Fruit fly (Drosophila melanogaster) whole organism, embryonic: ENCODE data around the gene uif.

Source experiments
- Atf6 ChIP-seq: fragments of 200-800 bp; sonication (Bioruptor generic); IDR thresholded peaks from 2 replicates; pipeline ENCODE4 v1.3.6; 2022; ENCODE audit warnings: missing biosample characterization, missing genetic modification characterization
- B-H2 ChIP-seq: fragments of 200-800 bp; sonication (Bioruptor generic); optimal IDR thresholded peaks from 2 replicates; lab custom pipeline; 2018; ENCODE audit warnings: missing biosample characterization, mild to moderate bottlenecking, missing genetic modification characterization
- Bgb ChIP-seq: fragments of 200-800 bp; sonication (Bioruptor generic); IDR thresholded peaks from 2 replicates; pipeline ENCODE4 v1.3.6; 2022; ENCODE audit warnings: missing biosample characterization, missing genetic modification characterization; ENCODE audit not compliant: partially characterized antibody
- Bteb2 ChIP-seq: fragments of 200-800 bp; sonication (Bioruptor generic); optimal IDR thresholded peaks from 2 replicates; lab custom pipeline; 2016; ENCODE audit warnings: missing biosample characterization, missing genetic modification characterization
- CG1233 ChIP-seq: fragments of 200-800 bp; sonication (Bioruptor generic); optimal IDR thresholded peaks from 4 replicates; lab custom pipeline; 2018; ENCODE audit warnings: missing biosample characterization, mild to moderate bottlenecking, missing genetic modification characterization
- CG12744 ChIP-seq: fragments of 200-800 bp; sonication (Bioruptor generic); optimal IDR thresholded peaks from 2 replicates; lab custom pipeline; 2016; ENCODE audit warnings: missing biosample characterization, missing genetic modification characterization
- CG17359 ChIP-seq: fragments of 200-800 bp; sonication (Bioruptor generic); optimal IDR thresholded peaks from 3 replicates; lab custom pipeline; 2018; ENCODE audit warnings: missing biosample characterization, mild to moderate bottlenecking, missing genetic modification characterization, moderate library complexity
- CG17385 ChIP-seq: fragments of 200-800 bp; sonication (Bioruptor generic); optimal IDR thresholded peaks from 3 replicates; lab custom pipeline; 2018; ENCODE audit warnings: missing biosample characterization, mild to moderate bottlenecking, missing genetic modification characterization
- CG18262 ChIP-seq: fragments of 200-800 bp; optimal IDR thresholded peaks from 3 replicates; lab custom pipeline; 2019; ENCODE audit warnings: missing biosample characterization, mild to moderate bottlenecking, missing genetic modification characterization, moderate library complexity
- CG3065 ChIP-seq: fragments of 200-800 bp; sonication (Bioruptor generic); optimal IDR thresholded peaks from 2 replicates; lab custom pipeline; 2016; ENCODE audit warnings: missing biosample characterization, missing genetic modification characterization
- CG31224 ChIP-seq: fragments of 200-800 bp; sonication (Bioruptor generic); IDR thresholded peaks from 2 replicates; pipeline ENCODE4 v1.3.6; 2022; ENCODE audit warnings: missing biosample characterization, missing genetic modification characterization
- CG32767 ChIP-seq: fragments of 200-800 bp; sonication (Bioruptor generic); IDR thresholded peaks from 2 replicates; pipeline ENCODE4 v1.3.6; 2022; ENCODE audit warnings: missing biosample characterization, missing genetic modification characterization
- CG32772 ChIP-seq: fragments of 200-800 bp; sonication (Bioruptor generic); IDR thresholded peaks from 2 replicates; pipeline ENCODE4 v1.3.6; 2022; ENCODE audit warnings: missing biosample characterization, missing genetic modification characterization
- CG6854 ChIP-seq: fragments of 200-800 bp; sonication (Bioruptor generic); optimal IDR thresholded peaks from 3 replicates; lab custom pipeline; 2017; ENCODE audit warnings: missing biosample characterization, mild to moderate bottlenecking, missing genetic modification characterization
- CG7786 ChIP-seq: fragments of 200-800 bp; sonication (Bioruptor generic); optimal IDR thresholded peaks from 2 replicates; lab custom pipeline; 2016; ENCODE audit warnings: missing biosample characterization, missing genetic modification characterization
- CG8281 ChIP-seq: fragments of 200-800 bp; sonication (Bioruptor generic); optimal IDR thresholded peaks from 2 replicates; lab custom pipeline; 2018; ENCODE audit warnings: missing biosample characterization, mild to moderate bottlenecking, missing genetic modification characterization, moderate library complexity
- D19B ChIP-seq: fragments of 200-800 bp; sonication (Bioruptor generic); optimal IDR thresholded peaks from 2 replicates; lab custom pipeline; 2017; ENCODE audit warnings: missing biosample characterization, mild to moderate bottlenecking, missing genetic modification characterization
- Dip3 ChIP-seq: fragments of 200-800 bp; sonication (Bioruptor generic); optimal IDR thresholded peaks from 3 replicates; lab custom pipeline; 2016; ENCODE audit warnings: missing biosample characterization, missing genetic modification characterization
- Dp ChIP-seq: fragments of 200-800 bp; sonication (Bioruptor generic); optimal IDR thresholded peaks from 2 replicates; lab custom pipeline; 2018; ENCODE audit warnings: missing biosample characterization, mild to moderate bottlenecking, missing genetic modification characterization, moderate library complexity
- Fer1 ChIP-seq: fragments of 200-800 bp; sonication (Bioruptor generic); optimal IDR thresholded peaks from 2 replicates; lab custom pipeline; 2017; ENCODE audit warnings: missing biosample characterization, mild to moderate bottlenecking, missing genetic modification characterization
- Hand ChIP-seq: fragments of 200-800 bp; sonication (Bioruptor generic); optimal IDR thresholded peaks from 2 replicates; lab custom pipeline; 2017; ENCODE audit warnings: mild to moderate bottlenecking, missing biosample characterization, missing genetic modification reagents, missing genetic modification characterization
- Hmr ChIP-seq: fragments of 200-800 bp; sonication (Bioruptor generic); optimal IDR thresholded peaks from 3 replicates; lab custom pipeline; 2017; ENCODE audit warnings: mild to moderate bottlenecking, missing biosample characterization, missing genetic modification reagents, missing genetic modification characterization
- Hsf ChIP-seq: fragments of 200-800 bp; sonication (Bioruptor generic); optimal IDR thresholded peaks from 3 replicates; lab custom pipeline; 2016; ENCODE audit warnings: missing biosample characterization, missing genetic modification characterization
- Kr ChIP-seq: fragments of 200-800 bp; sonication (Bioruptor generic); optimal IDR thresholded peaks from 2 replicates; lab custom pipeline; 2017; ENCODE audit warnings: missing biosample characterization, mild to moderate bottlenecking, missing genetic modification characterization
- Lim3 ChIP-seq: fragments of 200-800 bp; sonication (Bioruptor generic); IDR thresholded peaks from 2 replicates; pipeline ENCODE4 v1.3.6; 2022; ENCODE audit warnings: missing biosample characterization, missing genetic modification characterization
- Opbp ChIP-seq: fragments of 200-800 bp; sonication (Bioruptor generic); IDR thresholded peaks from 3 replicates; pipeline ENCODE4 v1.3.6; 2022; ENCODE audit warnings: missing biosample characterization, missing genetic modification characterization; ENCODE audit not compliant: partially characterized antibody
- Rx ChIP-seq: fragments of 200-800 bp; sonication (Bioruptor generic); IDR thresholded peaks from 2 replicates; pipeline ENCODE4 v1.3.6; 2022; ENCODE audit warnings: missing biosample characterization, missing genetic modification characterization
- Side ChIP-seq: fragments of 200-800 bp; sonication (Bioruptor generic); optimal IDR thresholded peaks from 2 replicates; lab custom pipeline; 2016; ENCODE audit warnings: missing biosample characterization, missing genetic modification characterization
- Sry-δ ChIP-seq: fragments of 200-800 bp; sonication (Bioruptor generic); optimal IDR thresholded peaks from 2 replicates; lab custom pipeline; 2016; ENCODE audit warnings: missing biosample characterization, missing genetic modification characterization
- ab ChIP-seq: fragments of 200-800 bp; sonication (Bioruptor generic); optimal IDR thresholded peaks from 2 replicates; lab custom pipeline; 2016; ENCODE audit warnings: missing biosample characterization, missing genetic modification characterization
- al ChIP-seq: fragments of 200-800 bp; sonication (Bioruptor generic); IDR thresholded peaks from 2 replicates; pipeline ENCODE4 v1.3.6; 2022; ENCODE audit warnings: missing biosample characterization, missing genetic modification characterization
- bab2 ChIP-seq: fragments of 200-800 bp; sonication (Bioruptor generic); optimal IDR thresholded peaks from 2 replicates; lab custom pipeline; 2016; ENCODE audit warnings: missing biosample characterization, missing genetic modification characterization
- btn ChIP-seq: fragments of 200-800 bp; sonication (Bioruptor generic); optimal IDR thresholded peaks from 2 replicates; lab custom pipeline; 2016; ENCODE audit warnings: missing biosample characterization, missing genetic modification characterization
- cg ChIP-seq: fragments of 200-800 bp; sonication (Bioruptor generic); optimal IDR thresholded peaks from 3 replicates; lab custom pipeline; 2019; ENCODE audit warnings: missing biosample characterization, mild to moderate bottlenecking, missing genetic modification characterization, moderate library complexity
- croc ChIP-seq: fragments of 200-800 bp; sonication (Bioruptor generic); conservative IDR thresholded peaks from 3 replicates; pipeline ENCODE4 v1.3.6; 2022; ENCODE audit warnings: missing biosample characterization, missing genetic modification characterization
- ftz-f1 ChIP-seq: fragments of 200-800 bp; sonication (Bioruptor generic); optimal IDR thresholded peaks from 2 replicates; lab custom pipeline; 2016; ENCODE audit warnings: missing biosample characterization, missing genetic modification characterization
- grau ChIP-seq: fragments of 200-800 bp; optimal IDR thresholded peaks from 3 replicates; lab custom pipeline; 2019; ENCODE audit warnings: missing biosample characterization, mild to moderate bottlenecking, missing genetic modification characterization, moderate library complexity
- jumu ChIP-seq: fragments of 200-800 bp; sonication (Bioruptor generic); optimal IDR thresholded peaks from 3 replicates; lab custom pipeline; 2016; ENCODE audit warnings: missing biosample characterization, missing genetic modification characterization
- kay ChIP-seq: fragments of 200-800 bp; sonication (Bioruptor generic); optimal IDR thresholded peaks from 2 replicates; lab custom pipeline; 2016; ENCODE audit warnings: missing biosample characterization, missing genetic modification characterization
- klu ChIP-seq: fragments of 200-800 bp; sonication (Bioruptor generic); IDR thresholded peaks from 2 replicates; pipeline ENCODE4 v1.3.6; 2022; ENCODE audit warnings: missing biosample characterization, missing genetic modification characterization
- knrl ChIP-seq: fragments of 200-800 bp; sonication (Bioruptor generic); IDR thresholded peaks from 3 replicates; pipeline ENCODE4 v1.3.6; 2022; ENCODE audit warnings: missing biosample characterization, missing genetic modification characterization; ENCODE audit not compliant: partially characterized antibody
- mirr ChIP-seq: fragments of 200-800 bp; sonication (Bioruptor generic); optimal IDR thresholded peaks from 3 replicates; lab custom pipeline; 2018; ENCODE audit warnings: missing biosample characterization, mild to moderate bottlenecking, missing genetic modification characterization
- org-1 ChIP-seq: fragments of 200-800 bp; sonication (Bioruptor generic); optimal IDR thresholded peaks from 2 replicates; lab custom pipeline; 2017; ENCODE audit warnings: missing biosample characterization, missing genetic modification characterization
- otp ChIP-seq: fragments of 200-800 bp; sonication (Bioruptor generic); IDR thresholded peaks from 3 replicates; pipeline ENCODE4, ENCODE4 v1.3.6; 2022; ENCODE audit warnings: missing biosample characterization, missing genetic modification characterization
- sc ChIP-seq, 3 experiments: fragments of >200 bp in 2 of 3; fragments of 200-800 bp in 1 of 3; sonication (Bioruptor generic) in 1 of 3; optimal IDR thresholded peaks; 2 replicates in 2 of 3; 3 replicates in 1 of 3; lab custom pipeline; 2017; ENCODE audit warnings: mild to moderate bottlenecking in 1 of 3, missing biosample characterization in 1 of 3, missing genetic modification characterization in 1 of 3, missing genetic modification reagents in 1 of 3
- sima ChIP-seq: fragments of 200-800 bp; sonication (Bioruptor generic); optimal IDR thresholded peaks from 2 replicates; lab custom pipeline; 2016; ENCODE audit warnings: missing biosample characterization, missing genetic modification characterization
- slbo ChIP-seq: fragments of 200-800 bp; sonication (Bioruptor generic); IDR thresholded peaks from 2 replicates; pipeline ENCODE4 v1.3.6; 2022; ENCODE audit warnings: missing biosample characterization, missing genetic modification characterization
- ssp ChIP-seq: fragments of 200-800 bp; sonication (Bioruptor generic); IDR thresholded peaks from 2 replicates; pipeline ENCODE4 v1.3.6; 2022; ENCODE audit warnings: missing biosample characterization, missing genetic modification characterization
- ttk ChIP-seq: fragments of 200-800 bp; sonication (Bioruptor generic); IDR thresholded peaks from 2 replicates; pipeline ENCODE4 v2.1.2; 2022; ENCODE audit warnings: missing biosample characterization, missing genetic modification characterization
- usp ChIP-seq: fragments of >200 bp; optimal IDR thresholded peaks from 2 replicates; lab custom pipeline; 2017; ENCODE audit warnings: missing biosample characterization, missing genetic modification characterization

The uif gene

DNA sequence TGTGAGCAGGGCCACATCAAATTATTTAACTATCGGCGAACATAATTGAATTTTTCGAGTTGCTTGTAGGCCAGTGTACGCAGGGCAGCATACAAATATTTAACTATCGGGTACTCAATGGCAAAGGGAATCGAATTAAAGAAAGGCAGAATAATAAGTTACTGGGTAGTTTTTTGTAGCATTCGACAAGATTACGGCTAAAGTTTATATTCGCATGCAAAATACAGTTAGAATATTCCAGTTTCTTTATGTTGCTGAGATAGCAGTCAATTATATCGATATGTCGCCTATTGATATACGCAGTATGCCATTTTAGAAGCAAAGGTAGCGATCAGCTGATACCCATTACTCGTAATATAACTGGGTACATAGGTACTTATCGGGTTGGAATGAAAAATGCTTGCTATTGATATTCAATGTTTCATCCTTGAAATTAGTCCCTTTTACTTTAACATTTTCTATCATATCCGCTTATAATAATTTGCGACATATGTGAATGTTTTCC is 42.1 kb downstream of the uif start (continued):
- TF ChIP-seq btn (GFP tag; lab: Kevin White, UChicago), result no peak
- peak; percentile 36 for TF ChIP-seq jumu (GFP tag; lab: Kevin White, UChicago)
- no peak for TF ChIP-seq Hand (GFP tag; lab: Kevin White, UChicago)
- no peak for TF ChIP-seq Dp (GFP tag; lab: Kevin White, UChicago)
- no peak for TF ChIP-seq sc (optimal IDR thresholded peaks at IDR 0.05; lab: Kevin White, UChicago)
- no peak for TF ChIP-seq sc (GFP tag; optimal IDR thresholded peaks at IDR 0.05; lab: Kevin White, UChicago)
- TF ChIP-seq CG32772 (GFP tag; lab: Robert Waterston, UW), result peak; percentile 16; the same call in 1 of the 2 replicates
- no peak for TF ChIP-seq usp (GFP tag; lab: Kevin White, UChicago)
- 0 out of 2 replicates have a peak, but pooled peaks have one; percentile 50 for TF ChIP-seq Atf6 (GFP tag; lab: Robert Waterston, UW)
- TF ChIP-seq CG18262 (tag; lab: Kevin White, UChicago), result peak; percentile 30
- peak; percentile 75 for TF ChIP-seq Bgb (GFP tag; lab: Robert Waterston, UW)
- TF ChIP-seq Lim3, result no peak
- TF ChIP-seq B-H2, result no peak
- no peak for TF ChIP-seq CG17385
- TF ChIP-seq D19B (GFP tag; lab: Kevin White, UChicago), result peak; percentile 99
- peak; percentile 76 for TF ChIP-seq Opbp
- no peak for TF ChIP-seq CG8281 (tag; lab: Kevin White, UChicago)
- no peak for TF ChIP-seq otp (GFP tag; lab: Robert Waterston, UW)
- TF ChIP-seq knrl (GFP tag; lab: Robert Waterston, UW), result no peak; the same call in 1 of the 3 replicates
- TF ChIP-seq kay, result peak; percentile 12
- TF ChIP-seq grau, result peak; percentile 44
- TF ChIP-seq Hsf (GFP tag; lab: Kevin White, UChicago), result peak; percentile 59
- TF ChIP-seq Sry-δ (GFP tag; lab: Kevin White, UChicago), result peak; percentile 68
- TF ChIP-seq ssp (GFP tag; lab: Robert Waterston, UW), result 0 out of 2 replicates have a peak, but pooled peaks have one; percentile 20
- peak; percentile 57 for TF ChIP-seq bab2 (GFP tag; lab: Kevin White, UChicago)
- peak; percentile 37 for TF ChIP-seq Side (GFP tag; lab: Kevin White, UChicago)
- no peak for TF ChIP-seq Dip3
- no peak for TF ChIP-seq cg (GFP tag; lab: Kevin White, UChicago)
- TF ChIP-seq mirr (GFP tag; lab: Kevin White, UChicago), result no peak
- TF ChIP-seq org-1 (GFP tag; lab: Kevin White, UChicago), result no peak
- TF ChIP-seq ttk, result peak; percentile 33; the same call in 1 of the 2 replicates
- TF ChIP-seq ftz-f1 (GFP tag; lab: Kevin White, UChicago), result no peak
- TF ChIP-seq Hmr (GFP tag; lab: Kevin White, UChicago), result peak; percentile 52
- peak; percentile 42 for TF ChIP-seq Bteb2
- TF ChIP-seq CG3065, result no peak
- TF ChIP-seq CG7786, result peak; percentile 28
- TF ChIP-seq klu (GFP tag; lab: Robert Waterston, UW), result no peak
- 0 out of 2 replicates have a peak, but pooled peaks have one; percentile 6 for TF ChIP-seq CG31224 (GFP tag; lab: Robert Waterston, UW)
- peak; percentile 26 for TF ChIP-seq CG17359 (tag; lab: Kevin White, UChicago)
- TF ChIP-seq CG1233 (GFP tag; lab: Kevin White, UChicago), result peak; percentile 8
- TF ChIP-seq CG6854, result peak; percentile 60
- TF ChIP-seq al (GFP tag; lab: Robert Waterston, UW), result 0 out of 2 replicates have a peak, but pooled peaks have one; percentile 4
- TF ChIP-seq slbo (GFP tag; lab: Robert Waterston, UW), result peak; percentile 54
- no peak for TF ChIP-seq sima (GFP tag; lab: Kevin White, UChicago)
- TF ChIP-seq Rx (GFP tag; lab: Robert Waterston, UW), result no peak
- peak; percentile 63 for TF ChIP-seq Fer1
- 0 out of 2 replicates have a peak, but pooled peaks have one; percentile 33 for TF ChIP-seq CG32767 (GFP tag; lab: Robert Waterston, UW)
- TF ChIP-seq croc, result no peak
- TF ChIP-seq ab, result no peak
- no peak for TF ChIP-seq CG12744 (GFP tag; lab: Kevin White, UChicago)
- TF ChIP-seq Kr (GFP tag; lab: Kevin White, UChicago), result no peak
